Worm (Caenorhabditis elegans) whole organism, L2 larva: ENCODE measurements around the gene nhr-275.

Source experiments
- C34F6.9 ChIP-seq: fragments of 150-350 bp; optimal IDR thresholded peaks from 2 replicates; lab custom pipeline; 2014; ENCODE audit warnings: missing biosample characterization, missing genetic modification characterization
- F13H6.1 ChIP-seq: sonication (generic microtip); optimal IDR thresholded peaks from 2 replicates; lab custom pipeline; 2016; ENCODE audit warnings: missing genetic modification characterization, missing compliant biosample characterization
- R02D3.7 ChIP-seq: fragments of 150-350 bp; optimal IDR thresholded peaks from 2 replicates; lab custom pipeline; 2014; ENCODE audit warnings: missing biosample characterization, missing genetic modification characterization
- Y55F3AM.14 ChIP-seq: fragments of 200-800 bp; sonication (Bioruptor generic); optimal IDR thresholded peaks from 2 replicates; lab custom pipeline; 2018; ENCODE audit warnings: mild to moderate bottlenecking, missing genetic modification characterization, missing compliant biosample characterization
- ama-1 ChIP-seq: fragments of 150-350 bp; optimal IDR thresholded peaks from 2 replicates; lab custom pipeline; 2018; ENCODE audit warnings: inconsistent platforms
- blmp-1 ChIP-seq: sonication (generic microtip); optimal IDR thresholded peaks from 2 replicates; lab custom pipeline; 2017; ENCODE audit warnings: missing genetic modification characterization, mild to moderate bottlenecking, missing compliant biosample characterization, antibody characterized with exemption, moderate library complexity; ENCODE audit not compliant: insufficient read depth
- ceh-82 ChIP-seq: fragments of 150-350 bp; optimal IDR thresholded peaks from 2 replicates; lab custom pipeline; 2014; ENCODE audit warnings: missing biosample characterization, missing genetic modification characterization
- crh-2 ChIP-seq: sonication (generic microtip); optimal IDR thresholded peaks from 2 replicates; lab custom pipeline; 2017; ENCODE audit warnings: missing biosample characterization, missing genetic modification characterization
- elt-3 ChIP-seq: sonication (generic microtip); optimal IDR thresholded peaks from 2 replicates; lab custom pipeline; 2017; ENCODE audit warnings: missing biosample characterization, missing genetic modification characterization
- fos-1 ChIP-seq: fragments of 150-350 bp; optimal IDR thresholded peaks from 2 replicates; lab custom pipeline; 2014; ENCODE audit warnings: missing biosample characterization, missing genetic modification characterization
- gmeb-1 ChIP-seq: fragments of 150-350 bp; optimal IDR thresholded peaks from 2 replicates; lab custom pipeline; 2014; ENCODE audit warnings: missing biosample characterization, missing genetic modification characterization
- lin-13 ChIP-seq: fragments of 150-350 bp; optimal IDR thresholded peaks from 2 replicates; lab custom pipeline; 2014; ENCODE audit warnings: missing biosample characterization, missing genetic modification reagents, missing genetic modification characterization
- lsy-2 ChIP-seq, 2 experiments: fragments of 150-350 bp in 1 of 2; sonication (generic microtip) in 1 of 2; optimal IDR thresholded peaks; 2 replicates each; lab custom pipeline; 2014 to 2017; ENCODE audit warnings: missing biosample characterization in 2 of 2, missing genetic modification characterization in 2 of 2
- nhr-10 ChIP-seq: sonication (generic microtip); optimal IDR thresholded peaks from 2 replicates; lab custom pipeline; 2017; ENCODE audit warnings: missing biosample characterization, missing genetic modification characterization
- nhr-12 ChIP-seq: fragments of 150-350 bp; optimal IDR thresholded peaks from 2 replicates; lab custom pipeline; 2014; ENCODE audit warnings: missing biosample characterization, missing genetic modification characterization
- nhr-129 ChIP-seq: fragments of 150-350 bp; optimal IDR thresholded peaks from 2 replicates; lab custom pipeline; 2014; ENCODE audit warnings: missing biosample characterization, missing genetic modification characterization
- nhr-21 ChIP-seq: fragments of 150-350 bp; optimal IDR thresholded peaks from 2 replicates; lab custom pipeline; 2014; ENCODE audit warnings: missing biosample characterization, missing genetic modification characterization
- nhr-23 ChIP-seq: fragments of 150-350 bp; optimal IDR thresholded peaks from 2 replicates; lab custom pipeline; 2014; ENCODE audit warnings: missing biosample characterization, missing genetic modification reagents, missing genetic modification characterization
- nhr-237 ChIP-seq: fragments of 150-350 bp; optimal IDR thresholded peaks from 2 replicates; lab custom pipeline; 2014; ENCODE audit warnings: missing biosample characterization, missing genetic modification characterization
- nhr-25 ChIP-seq: fragments of 150-350 bp; sonication (generic microtip); optimal IDR thresholded peaks from 3 replicates; lab custom pipeline; 2014; ENCODE audit warnings: missing biosample characterization, missing genetic modification characterization
- peb-1 ChIP-seq: fragments of 150-350 bp; optimal IDR thresholded peaks from 2 replicates; lab custom pipeline; 2014; ENCODE audit warnings: missing biosample characterization, missing genetic modification characterization
- sem-4 ChIP-seq: fragments of 150-350 bp; optimal IDR thresholded peaks from 2 replicates; lab custom pipeline; 2014; ENCODE audit warnings: missing biosample characterization, missing genetic modification reagents, missing genetic modification characterization
- skn-1 ChIP-seq: sonication (generic microtip); optimal IDR thresholded peaks from 2 replicates; lab custom pipeline; 2017; ENCODE audit warnings: missing biosample characterization, missing genetic modification characterization
- sma-9 ChIP-seq, 2 experiments: fragments of 150-350 bp in 1 of 2; sonication (generic microtip) in 1 of 2; optimal IDR thresholded peaks; 2 replicates each; lab custom pipeline; 2014 to 2016; ENCODE audit warnings: missing genetic modification characterization in 2 of 2, mild to moderate bottlenecking in 1 of 2, missing biosample characterization in 1 of 2, missing compliant biosample characterization in 1 of 2, missing genetic modification reagents in 1 of 2, moderate library complexity in 1 of 2
- snpc-4 ChIP-seq: fragments of 150-350 bp; optimal IDR thresholded peaks from 2 replicates; lab custom pipeline; 2014; ENCODE audit warnings: missing biosample characterization, missing genetic modification characterization
- unc-39 ChIP-seq: fragments of 150-350 bp; optimal IDR thresholded peaks from 2 replicates; lab custom pipeline; 2014; ENCODE audit warnings: missing biosample characterization, missing genetic modification characterization
- unc-55 ChIP-seq: fragments of 150-350 bp; sonication (generic microtip); optimal IDR thresholded peaks from 3 replicates; lab custom pipeline; 2014; ENCODE audit warnings: missing biosample characterization, missing genetic modification reagents, missing genetic modification characterization

Gene nhr-275

ce11 chrV:2233177-2233576, 33.7 kb downstream of the nhr-275 start, which contains the start of gene nhr-96:
TSS of gene nhr-96 (plus strand) at chrV:2233477.
- TF ChIP-seq lin-13 (GFP tag; lab: Kevin White, UChicago) (no peak), ama-1 (lab: Kevin White, UChicago) (no peak), nhr-21 (tag; lab: Kevin White, UChicago) (no peak), nhr-12 (tag; lab: Kevin White, UChicago) (no peak), nhr-10 (tag; lab: Kevin White, UChicago) (no peak), nhr-129 (no peak), elt-3 (no peak), nhr-237 (tag; lab: Kevin White, UChicago) (no peak), ceh-82 (tag; lab: Kevin White, UChicago) (no peak), nhr-23 (no peak), C34F6.9 (tag; lab: Kevin White, UChicago) (no peak)
- TF ChIP-seq, all 48 proteins: peak for 0

- TF ChIP-seq nhr-25 (tag; lab: Kevin White, UChicago) (no peak), blmp-1 (no peak), nhr-12 (tag; lab: Kevin White, UChicago) (no peak), C34F6.9 (tag; lab: Kevin White, UChicago) (peak; percentile 34), crh-2 (tag; lab: Kevin White, UChicago) (peak; percentile 38), fos-1 (tag; lab: Kevin White, UChicago) (peak; percentile 4), nhr-21 (tag; lab: Kevin White, UChicago) (no peak)
Measured at ce11 chrV:2230912-2231311, 35.9 kb downstream of the nhr-275 start, which contains the start of gene nhr-134. TSS of gene nhr-134 (plus strand) at chrV:2231223.

ce11 chrV:2228781-2229180, 38.1 kb downstream of the nhr-275 start, which contains the start of gene nhr-126:
TSS of gene nhr-126 (plus strand) at chrV:2229081.
- no peak for TF ChIP-seq Y55F3AM.14 (GFP tag; lab: Kevin White, UChicago)
- no peak for TF ChIP-seq snpc-4 (tag; lab: Kevin White, UChicago)
- no peak for TF ChIP-seq F13H6.1 (tag; lab: Kevin White, UChicago)
- TF ChIP-seq peb-1 (tag; lab: Kevin White, UChicago): no peak

ce11 chrV:2226903-2227302, 40.0 kb downstream of the nhr-275 start, which contains the start of gene nhr-18:
TSS of gene nhr-18 (plus strand) at chrV:2227203.
- TF ChIP-seq ama-1 (lab: Kevin White, UChicago) (no peak), nhr-21 (tag; lab: Kevin White, UChicago) (no peak)

- no peak for TF ChIP-seq R02D3.7 (tag; lab: Kevin White, UChicago)
Measured at ce11 chrV:2225130-2225529, 41.7 kb downstream of the nhr-275 start, which contains the start of gene nhr-103. TSS of gene nhr-103 (plus strand) at chrV:2225430.

- TF ChIP-seq F13H6.1 (tag; lab: Kevin White, UChicago) (no peak), nhr-129 (no peak), nhr-237 (tag; lab: Kevin White, UChicago) (no peak), C34F6.9 (tag; lab: Kevin White, UChicago) (no peak), nhr-25 (tag; lab: Kevin White, UChicago) (no peak), nhr-12 (tag; lab: Kevin White, UChicago) (no peak), blmp-1 (no peak)
Measured at ce11 chrV:2221764-2222163, 45.1 kb downstream of the nhr-275 start, which contains the start of gene nhr-128. TSS of gene nhr-128 (plus strand) at chrV:2222064.

ce11 chrV:2218803-2219202, 48.1 kb downstream of the nhr-275 start, which contains the start of gene nhr-56:
TSS of gene nhr-56 (plus strand) at chrV:2219004.
- no peak for TF ChIP-seq ama-1 (lab: Kevin White, UChicago)
- no peak for TF ChIP-seq unc-39 (tag; lab: Kevin White, UChicago)
- TF ChIP-seq unc-55 (GFP tag; lab: Kevin White, UChicago): no peak
- TF ChIP-seq C34F6.9 (tag; lab: Kevin White, UChicago): peak; percentile 26
- TF ChIP-seq sma-9 (GFP tag; optimal IDR thresholded peaks at IDR 0.05; lab: Kevin White, UChicago): peak; percentile 79
- no peak for TF ChIP-seq sma-9 (tag; optimal IDR thresholded peaks at IDR 0.05; lab: Kevin White, UChicago)
- no peak for TF ChIP-seq nhr-237 (tag; lab: Kevin White, UChicago)
- peak in 1 of 2 experiments; percentile 47 for TF ChIP-seq lsy-2 (tag; optimal IDR thresholded peaks at IDR 0.05; lab: Kevin White, UChicago)
- TF ChIP-seq F13H6.1 (tag; lab: Kevin White, UChicago): peak; percentile 25
- TF ChIP-seq crh-2 (tag; lab: Kevin White, UChicago): peak; percentile 59
- TF ChIP-seq skn-1 (tag; lab: Kevin White, UChicago): no peak
- peak; percentile 67 for TF ChIP-seq gmeb-1 (tag; lab: Kevin White, UChicago)
- peak; percentile 63 for TF ChIP-seq nhr-129
- TF ChIP-seq fos-1 (tag; lab: Kevin White, UChicago): peak; percentile 71
- peak; percentile 31 for TF ChIP-seq nhr-25 (tag; lab: Kevin White, UChicago)
- TF ChIP-seq sem-4 (tag; lab: Kevin White, UChicago): no peak
